Worm (Caenorhabditis elegans): ENCODE results near the gene bris-1.

DNA sequence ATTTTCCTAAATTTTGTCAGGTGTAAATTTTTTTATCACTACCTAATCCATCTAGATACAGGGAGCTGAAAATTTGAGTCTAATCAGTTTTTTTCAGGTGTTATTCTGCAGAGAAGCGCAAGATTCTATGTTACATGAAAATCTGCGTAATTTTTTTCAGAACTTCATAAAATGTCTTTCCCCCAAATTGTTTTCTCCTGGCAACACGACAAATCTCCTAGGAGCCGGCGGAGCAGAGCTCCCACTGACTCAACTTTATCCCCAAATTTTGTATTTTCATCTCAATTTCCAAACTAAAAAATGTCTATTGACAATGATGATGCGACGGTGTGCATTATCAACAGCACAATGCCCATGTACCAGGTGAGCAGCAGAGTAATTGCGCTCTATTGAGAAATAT, 20.3 kb upstream of the bris-1 start, which contains the start of gene F28F9.2:
- TF ChIP-seq sptf-1 (tag; optimal IDR thresholded peaks at IDR 0.05) = no peak
- TF ChIP-seq ceh-83 (GFP tag; optimal IDR thresholded peaks at IDR 0.05) = no peak
- no peak for TF ChIP-seq elt-3 (tag; optimal IDR thresholded peaks at IDR 0.05)
- no peak for TF ChIP-seq unc-120 (tag; optimal IDR thresholded peaks at IDR 0.05; ENCODE audit: poor library complexity, severe bottlenecking)
- TF ChIP-seq unc-39 (tag; optimal IDR thresholded peaks at IDR 0.05) = no peak

Measured in whole organism, mixed stage, embryonic.